Worm (Caenorhabditis elegans) whole organism, late embryonic: ENCODE results near the gene C50F7.3.

Experiments
- K02D7.2 ChIP-seq: sonication (generic microtip); optimal IDR thresholded peaks from 2 replicates; lab custom pipeline; 2017; ENCODE audit warnings: mild to moderate bottlenecking, missing genetic modification characterization, missing compliant biosample characterization
- K09A11.1 ChIP-seq: sonication (generic microtip); optimal IDR thresholded peaks from 2 replicates; lab custom pipeline; 2017; ENCODE audit warnings: antibody characterized with exemption, mild to moderate bottlenecking, missing genetic modification characterization, missing compliant biosample characterization; ENCODE audit not compliant: insufficient read depth
- Y22D7AL.16 ChIP-seq: sonication (generic microtip); optimal IDR thresholded peaks from 2 replicates; lab custom pipeline; 2016; ENCODE audit warnings: missing genetic modification characterization, missing compliant biosample characterization
- ceh-14 ChIP-seq: sonication (generic microtip); optimal IDR thresholded peaks from 2 replicates; lab custom pipeline; 2016; ENCODE audit warnings: missing genotype, missing genetic modification characterization, missing compliant biosample characterization
- ceh-2 ChIP-seq: sonication (generic microtip); optimal IDR thresholded peaks from 2 replicates; lab custom pipeline; 2016; ENCODE audit warnings: missing genotype, missing genetic modification characterization, missing compliant biosample characterization
- ceh-22 ChIP-seq: sonication (generic microtip); optimal IDR thresholded peaks from 2 replicates; lab custom pipeline; 2017; ENCODE audit warnings: missing biosample characterization, missing genetic modification characterization
- ceh-30 ChIP-seq: fragments of 150-350 bp; optimal IDR thresholded peaks from 2 replicates; lab custom pipeline; 2014; ENCODE audit warnings: missing biosample characterization, missing genetic modification characterization
- ceh-31 ChIP-seq: sonication (generic microtip); optimal IDR thresholded peaks from 2 replicates; lab custom pipeline; 2016; ENCODE audit warnings: missing genetic modification characterization, missing compliant biosample characterization
- ceh-45 ChIP-seq: fragments of 200-800 bp; sonication (Bioruptor generic); IDR thresholded peaks from 2 replicates; pipeline ENCODE4 v1.3.6; 2022; ENCODE audit warnings: missing genetic modification reagents, missing genetic modification characterization, missing compliant biosample characterization
- ceh-48 ChIP-seq: sonication (generic microtip); optimal IDR thresholded peaks from 2 replicates; lab custom pipeline; 2016; ENCODE audit warnings: missing genetic modification characterization, inconsistent platforms, missing compliant biosample characterization
- dmd-4 ChIP-seq: sonication (generic microtip); optimal IDR thresholded peaks from 2 replicates; lab custom pipeline; 2016; ENCODE audit warnings: borderline replicate concordance, missing genetic modification characterization, missing compliant biosample characterization
- dve-1 ChIP-seq: sonication (generic microtip); optimal IDR thresholded peaks from 2 replicates; lab custom pipeline; 2017; ENCODE audit warnings: antibody characterized with exemption, mild to moderate bottlenecking, missing genetic modification characterization, missing compliant biosample characterization
- elt-2 ChIP-seq: sonication (generic microtip); optimal IDR thresholded peaks from 2 replicates; lab custom pipeline; 2016; ENCODE audit warnings: missing genetic modification reagents, missing genetic modification characterization, missing compliant biosample characterization
- elt-4 ChIP-seq: sonication (generic microtip); optimal IDR thresholded peaks from 2 replicates; lab custom pipeline; 2016; ENCODE audit warnings: missing genetic modification characterization, missing compliant biosample characterization
- fax-1 ChIP-seq: sonication (generic microtip); optimal IDR thresholded peaks from 2 replicates; lab custom pipeline; 2016; ENCODE audit warnings: missing genotype, missing genetic modification characterization, missing compliant biosample characterization
- fkh-6 ChIP-seq: sonication (generic microtip); optimal IDR thresholded peaks from 2 replicates; lab custom pipeline; 2016; ENCODE audit warnings: missing genetic modification characterization, missing compliant biosample characterization
- hlh-13 ChIP-seq: fragments of 200-800 bp; sonication (Bioruptor generic); optimal IDR thresholded peaks from 2 replicates; lab custom pipeline; 2018; ENCODE audit warnings: mild to moderate bottlenecking, missing genetic modification characterization, missing compliant biosample characterization
- hlh-6 ChIP-seq: sonication (generic microtip); optimal IDR thresholded peaks from 2 replicates; lab custom pipeline; 2016; ENCODE audit warnings: missing genotype, missing genetic modification characterization, missing compliant biosample characterization
- hlh-8 ChIP-seq: sonication (generic microtip); optimal IDR thresholded peaks from 2 replicates; lab custom pipeline; 2016; ENCODE audit warnings: missing genotype, missing genetic modification characterization, missing compliant biosample characterization
- lin-11 ChIP-seq: fragments of 200-800 bp; sonication (Bioruptor generic); optimal IDR thresholded peaks from 2 replicates; lab custom pipeline; 2018; ENCODE audit warnings: mild to moderate bottlenecking, missing genetic modification characterization, missing compliant biosample characterization
- mec-3 ChIP-seq: sonication (generic microtip); optimal IDR thresholded peaks from 2 replicates; lab custom pipeline; 2016; ENCODE audit warnings: borderline replicate concordance, missing genetic modification characterization, missing compliant biosample characterization
- nhr-232 ChIP-seq: sonication (generic microtip); optimal IDR thresholded peaks from 2 replicates; lab custom pipeline; 2016; ENCODE audit warnings: missing genetic modification characterization, missing compliant biosample characterization
- npax-4 ChIP-seq: sonication (generic microtip); optimal IDR thresholded peaks from 2 replicates; lab custom pipeline; 2016; ENCODE audit warnings: missing genetic modification characterization, missing compliant biosample characterization
- odd-2 ChIP-seq: sonication (generic microtip); optimal IDR thresholded peaks from 2 replicates; lab custom pipeline; 2017; ENCODE audit warnings: antibody characterized with exemption, mild to moderate bottlenecking, missing genetic modification characterization, missing compliant biosample characterization
- pag-3 ChIP-seq: sonication (generic microtip); optimal IDR thresholded peaks from 2 replicates; lab custom pipeline; 2016; ENCODE audit warnings: missing compliant biosample characterization, missing genetic modification characterization, borderline replicate concordance
- pat-9 ChIP-seq: fragments of 200-800 bp; sonication (Bioruptor generic); optimal IDR thresholded peaks from 2 replicates; lab custom pipeline; 2018; ENCODE audit warnings: mild to moderate bottlenecking, missing genetic modification characterization, moderate library complexity, missing compliant biosample characterization
- ref-2 ChIP-seq: sonication (generic microtip); optimal IDR thresholded peaks from 2 replicates; lab custom pipeline; 2016; ENCODE audit warnings: missing genetic modification characterization, missing compliant biosample characterization
- sox-2 ChIP-seq: fragments of 200-800 bp; sonication (Bioruptor generic); IDR thresholded peaks from 2 replicates; pipeline ENCODE4 v1.3.6; 2022; ENCODE audit warnings: missing genetic modification reagents, missing genetic modification characterization, missing compliant biosample characterization
- tbx-2 ChIP-seq: sonication (generic microtip); optimal IDR thresholded peaks from 2 replicates; lab custom pipeline; 2016; ENCODE audit warnings: missing genetic modification characterization, missing compliant biosample characterization
- tbx-7 ChIP-seq: sonication (generic microtip); optimal IDR thresholded peaks from 2 replicates; lab custom pipeline; 2016; ENCODE audit warnings: missing genotype, missing genetic modification characterization, missing compliant biosample characterization
- ttx-3 ChIP-seq: sonication (generic microtip); optimal IDR thresholded peaks from 2 replicates; lab custom pipeline; 2016; ENCODE audit warnings: missing genetic modification reagents, missing genetic modification characterization, missing compliant biosample characterization
- unc-3 ChIP-seq, 2 experiments: fragments of 200-800 bp in 1 of 2; sonication (Bioruptor generic) in 1 of 2; sonication (generic microtip) in 1 of 2; conservative IDR thresholded peaks in 1 of 2; optimal IDR thresholded peaks in 1 of 2; 2 replicates each; pipeline versions ENCODE4 v1.3.6 to Lab custom; 2016 to 2022; ENCODE audit warnings: missing compliant biosample characterization in 2 of 2, missing genetic modification characterization in 2 of 2, missing genetic modification reagents in 1 of 2
- unc-42 ChIP-seq: sonication (generic microtip); optimal IDR thresholded peaks from 2 replicates; lab custom pipeline; 2016; ENCODE audit warnings: missing genotype, missing genetic modification characterization, missing compliant biosample characterization
- unc-55 ChIP-seq: sonication (generic microtip); optimal IDR thresholded peaks from 2 replicates; lab custom pipeline; 2017; ENCODE audit warnings: missing biosample characterization, missing genetic modification reagents, missing genetic modification characterization
- ztf-16 ChIP-seq: sonication (generic microtip); optimal IDR thresholded peaks from 2 replicates; lab custom pipeline; 2017; ENCODE audit warnings: missing genetic modification characterization, missing compliant biosample characterization

The C50F7.3 gene

ce11 chrIV:7731960-7732359, at the start of gene C50F7.3, which contains the start of gene C50F7.9:
TSS of gene C50F7.3 (plus strand) at chrIV:7732329.
TSS of gene C50F7.9 (minus strand) at chrIV:7732060.
- no peak for TF ChIP-seq ceh-30 (tag; lab: Kevin White, UChicago)
- TF ChIP-seq lin-11 (tag; lab: Kevin White, UChicago), result no peak
- no peak for TF ChIP-seq ztf-16
- TF ChIP-seq ceh-48 (tag; lab: Kevin White, UChicago), result no peak
- no peak for TF ChIP-seq K09A11.1 (tag; lab: Kevin White, UChicago)
- no peak for TF ChIP-seq npax-4 (tag; lab: Kevin White, UChicago)
- TF ChIP-seq elt-2 (tag; lab: Kevin White, UChicago), result no peak
- TF ChIP-seq hlh-8, result no peak
- TF ChIP-seq dmd-4, result no peak

- TF ChIP-seq hlh-6, result no peak
- no peak for TF ChIP-seq ttx-3
- no peak for TF ChIP-seq unc-55 (GFP tag; lab: Kevin White, UChicago)
- no peak for TF ChIP-seq ref-2
- TF ChIP-seq mec-3 (tag; lab: Kevin White, UChicago), result no peak
- TF ChIP-seq elt-4 (tag; lab: Kevin White, UChicago), result no peak
- no peak for TF ChIP-seq dve-1 (tag; lab: Kevin White, UChicago)
- no peak for TF ChIP-seq ceh-2 (tag; lab: Kevin White, UChicago)
- no peak for TF ChIP-seq lin-11 (tag; lab: Kevin White, UChicago)
- TF ChIP-seq elt-2 (tag; lab: Kevin White, UChicago), result no peak
- no peak for TF ChIP-seq unc-3 (GFP tag; conservative IDR thresholded peaks at IDR 0.05; lab: Robert Waterston, UW)
- TF ChIP-seq unc-3 (tag; optimal IDR thresholded peaks at IDR 0.05; lab: Kevin White, UChicago), result no peak
- TF ChIP-seq tbx-2 (tag; lab: Kevin White, UChicago), result no peak
- TF ChIP-seq pag-3 (tag; lab: Kevin White, UChicago), result no peak
These were observed 42.8 kb upstream of the C50F7.3 start for ce11 chrIV:7689326-7689725.

- TF ChIP-seq hlh-8 (no peak), npax-4 (tag; lab: Kevin White, UChicago) (no peak), ceh-14 (no peak)
These were observed 39.7 kb upstream of the C50F7.3 start for ce11 chrIV:7692451-7692850.

- TF ChIP-seq npax-4 (tag; lab: Kevin White, UChicago) (no peak), ceh-22 (tag; lab: Kevin White, UChicago) (no peak), nhr-232 (no peak), K02D7.2 (tag; lab: Kevin White, UChicago) (no peak), pag-3 (tag; lab: Kevin White, UChicago) (no peak), fax-1 (tag; lab: Kevin White, UChicago) (no peak), sox-2 (GFP tag; lab: Robert Waterston, UW) (no peak), unc-55 (GFP tag; lab: Kevin White, UChicago) (no peak), hlh-13 (no peak), ceh-14 (no peak), odd-2 (tag; lab: Kevin White, UChicago) (no peak), elt-2 (tag; lab: Kevin White, UChicago) (no peak), ceh-31 (tag; lab: Kevin White, UChicago) (no peak), ceh-45 (GFP tag; lab: Robert Waterston, UW) (no peak), unc-42 (tag; lab: Kevin White, UChicago) (no peak), fkh-6 (no peak), tbx-7 (no peak), Y22D7AL.16 (no peak), pat-9 (no peak)
These were observed 33.8 kb upstream of the C50F7.3 start, which contains the start of gene flp-13 for ce11 chrIV:7698320-7698719. TSS of gene flp-13 (minus strand) at chrIV:7698420.
